Worm (Caenorhabditis elegans): ENCODE data around the gene lec-11.

- TF ChIP-seq nhr-77 (tag; optimal IDR thresholded peaks at IDR 0.05) (no peak), nhr-12 (tag; optimal IDR thresholded peaks at IDR 0.05) (no peak), aly-2 (tag; optimal IDR thresholded peaks at IDR 0.05) (no peak), nhr-237 (tag; optimal IDR thresholded peaks at IDR 0.05) (no peak), alr-1 (tag; optimal IDR thresholded peaks at IDR 0.05; ENCODE audit: borderline replicate concordance) (no peak), unc-62 (GFP tag; optimal IDR thresholded peaks at IDR 0.05) (no peak), skn-1 (tag; optimal IDR thresholded peaks at IDR 0.05) (no peak), egl-13 (tag; optimal IDR thresholded peaks at IDR 0.05) (no peak), zag-1 (tag; optimal IDR thresholded peaks at IDR 0.05) (no peak), unc-130 (tag; optimal IDR thresholded peaks at IDR 0.05) (no peak)
These were observed 48.3 kb upstream of the lec-11 start, which contains the start of gene C01B10.7 for ce11 chrIV:6638256-6638655.
